Fruit fly (Drosophila melanogaster): ENCODE results near the gene Pomp.

Pomp gene

DNA sequence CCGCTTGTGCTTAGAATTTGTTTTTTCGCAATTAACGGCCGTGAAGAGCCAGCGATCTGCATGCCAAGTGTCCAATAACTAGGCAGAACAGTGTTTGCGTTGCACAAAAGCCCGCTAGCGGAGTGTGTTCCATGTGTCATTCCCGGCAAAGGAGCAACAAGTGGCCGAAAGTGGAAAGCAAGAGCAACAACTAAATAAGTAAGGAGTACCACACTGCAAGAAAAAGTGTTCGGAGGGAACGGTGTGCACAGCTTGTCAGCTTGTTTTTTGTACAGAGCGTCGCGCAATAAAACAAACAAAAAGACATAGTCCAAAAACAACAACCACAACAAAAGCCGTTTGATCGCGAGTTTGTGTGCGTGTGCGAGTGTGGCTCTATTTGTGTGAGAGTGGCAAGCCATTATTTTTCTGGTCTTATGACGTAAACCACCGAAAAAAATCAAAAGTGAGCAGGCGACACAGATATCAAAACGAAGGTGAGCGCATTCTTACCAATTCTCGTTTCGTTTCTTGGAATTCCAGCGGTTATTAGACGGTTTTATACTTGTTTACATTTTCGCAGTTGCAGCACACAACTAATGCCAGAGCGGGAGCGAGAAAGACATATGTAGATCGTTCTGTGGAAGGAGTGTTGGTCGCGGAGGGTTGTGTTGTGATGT is 29.1 kb upstream of the Pomp start (continued):
- no peak for TF ChIP-seq CG15011 (GFP tag; optimal IDR thresholded peaks at IDR 0.05)
- no peak for TF ChIP-seq dmrt11E (tag; optimal IDR thresholded peaks at IDR 0.05)
- peak; percentile 30; the same call in 1 of the 2 replicates for TF ChIP-seq bbx (GFP tag; IDR thresholded peaks at IDR 0.05; ENCODE audit: partially characterized antibody)
- TF ChIP-seq mirr (GFP tag; optimal IDR thresholded peaks at IDR 0.05) = peak; percentile 1
- TF ChIP-seq gfzf (GFP tag; optimal IDR thresholded peaks at IDR 0.05) = peak; percentile 26
- no peak for TF ChIP-seq ken (GFP tag; IDR thresholded peaks at IDR 0.05)
- TF ChIP-seq CG11398 (GFP tag; optimal IDR thresholded peaks at IDR 0.05) = peak; percentile 21
- TF ChIP-seq Drgx (GFP tag; IDR thresholded peaks at IDR 0.05) = peak; percentile 69
- peak in 1 of 2 experiments; percentile 31 for TF ChIP-seq Trl (optimal IDR thresholded peaks at IDR 0.05)
- TF ChIP-seq Trl (GFP tag; optimal IDR thresholded peaks at IDR 0.05) = no peak
- TF ChIP-seq CG5245 (GFP tag; optimal IDR thresholded peaks at IDR 0.05) = no peak
- peak; percentile 38 for TF ChIP-seq CG34376 (GFP tag; optimal IDR thresholded peaks at IDR 0.05)
- TF ChIP-seq slbo (GFP tag; IDR thresholded peaks at IDR 0.05) = peak; percentile 25; the same call in 1 of the 2 replicates
- TF ChIP-seq sd (tag; optimal IDR thresholded peaks at IDR 0.05) = peak; percentile 97
- no peak for TF ChIP-seq Antp (GFP tag; optimal IDR thresholded peaks at IDR 0.05)
- no peak for TF ChIP-seq Taf1 (GFP tag; IDR thresholded peaks at IDR 0.05)
- TF ChIP-seq CG4617 (GFP tag; optimal IDR thresholded peaks at IDR 0.05; ENCODE audit: borderline replicate concordance) = no peak
- TF ChIP-seq CG3847 (GFP tag; IDR thresholded peaks at IDR 0.05) = no peak
- TF ChIP-seq gce (GFP tag; IDR thresholded peaks at IDR 0.05) = no peak
- TF ChIP-seq CG16813 (GFP tag; IDR thresholded peaks at IDR 0.05; ENCODE audit: partially characterized antibody) = no peak
- no peak for TF ChIP-seq MTF-1 (GFP tag; optimal IDR thresholded peaks at IDR 0.05; ENCODE audit: borderline replicate concordance)
- TF ChIP-seq CG9876 (GFP tag; optimal IDR thresholded peaks at IDR 0.05) = no peak
- no peak for TF ChIP-seq wek (GFP tag; optimal IDR thresholded peaks at IDR 0.05)
- TF ChIP-seq CG7928 (GFP tag; optimal IDR thresholded peaks at IDR 0.05) = no peak
- peak; percentile 28 for TF ChIP-seq pfk (GFP tag; optimal IDR thresholded peaks at IDR 0.05)
- peak in 1 of 2 experiments; percentile 84 for TF ChIP-seq Pdp1 (GFP tag; optimal IDR thresholded peaks at IDR 0.05)
- no peak for TF ChIP-seq CG12155 (GFP tag; optimal IDR thresholded peaks at IDR 0.05)
- TF ChIP-seq CG15696 (tag; optimal IDR thresholded peaks at IDR 0.05) = no peak
- no peak for TF ChIP-seq CG6175 (GFP tag; IDR thresholded peaks at IDR 0.05)
- peak; percentile 66; the same call in 1 of the 3 replicates for TF ChIP-seq CG34422 (GFP tag; IDR thresholded peaks at IDR 0.05)
- TF ChIP-seq CG18262 (tag; optimal IDR thresholded peaks at IDR 0.05) = peak; percentile 1
- TF ChIP-seq CHES-1-like (GFP tag; optimal IDR thresholded peaks at IDR 0.05) = peak; percentile 0
- peak in 1 of 2 experiments; percentile 3 for TF ChIP-seq chif (GFP tag; optimal IDR thresholded peaks at IDR 0.05)
- TF ChIP-seq Bgb (GFP tag; IDR thresholded peaks at IDR 0.05; ENCODE audit: partially characterized antibody) = peak; percentile 44
- TF ChIP-seq vvl (GFP tag; IDR thresholded peaks at IDR 0.05) = no peak
- TF ChIP-seq CG15479 (GFP tag; optimal IDR thresholded peaks at IDR 0.05) = peak; percentile 31
- TF ChIP-seq CG17385 (GFP tag; optimal IDR thresholded peaks at IDR 0.05) = no peak
- TF ChIP-seq sens (GFP tag) = peak; percentile 85
- TF ChIP-seq bsh (GFP tag; optimal IDR thresholded peaks at IDR 0.05) = peak in 1 of 2 experiments; percentile 17
- TF ChIP-seq Camta (GFP tag; optimal IDR thresholded peaks at IDR 0.05) = no peak
- TF ChIP-seq CG9727 (GFP tag; optimal IDR thresholded peaks at IDR 0.05) = no peak
- TF ChIP-seq CG10543 (GFP tag; optimal IDR thresholded peaks at IDR 0.05) = peak; percentile 0
- TF ChIP-seq Ptx1 (GFP tag; IDR thresholded peaks at IDR 0.05) = 0 out of 2 replicates have a peak, but pooled peaks have one; percentile 11
- TF ChIP-seq Xrp1 (GFP tag; IDR thresholded peaks at IDR 0.05) = 0 out of 2 replicates have a peak, but pooled peaks have one; percentile 9
- TF ChIP-seq CG14050 (GFP tag; IDR thresholded peaks at IDR 0.05) = no peak
- TF ChIP-seq zen (tag; optimal IDR thresholded peaks at IDR 0.05) = no peak
- TF ChIP-seq dati (GFP tag; IDR thresholded peaks at IDR 0.05) = 0 out of 2 replicates have a peak, but pooled peaks have one; percentile 2
- peak; percentile 16 for TF ChIP-seq CG13296 (GFP tag; optimal IDR thresholded peaks at IDR 0.05)
- 0 out of 2 replicates have a peak, but pooled peaks have one; percentile 10 for TF ChIP-seq CG10366 (GFP tag; IDR thresholded peaks at IDR 0.05)
